Worm (Caenorhabditis elegans) whole organism, L2 larva: Measurements from ENCODE around the gene dhs-8.

Source experiments
- C34F6.9 ChIP-seq: fragments of 150-350 bp; optimal IDR thresholded peaks from 2 replicates; lab custom pipeline; 2014; ENCODE audit warnings: missing biosample characterization, missing genetic modification characterization
- F13H6.1 ChIP-seq: sonication (generic microtip); optimal IDR thresholded peaks from 2 replicates; lab custom pipeline; 2016; ENCODE audit warnings: missing genetic modification characterization, missing compliant biosample characterization
- R02D3.7 ChIP-seq: fragments of 150-350 bp; optimal IDR thresholded peaks from 2 replicates; lab custom pipeline; 2014; ENCODE audit warnings: missing biosample characterization, missing genetic modification characterization
- Y55F3AM.14 ChIP-seq: fragments of 200-800 bp; sonication (Bioruptor generic); optimal IDR thresholded peaks from 2 replicates; lab custom pipeline; 2018; ENCODE audit warnings: mild to moderate bottlenecking, missing genetic modification characterization, missing compliant biosample characterization
- ZK546.5 ChIP-seq: sonication (generic microtip); optimal IDR thresholded peaks from 2 replicates; lab custom pipeline; 2017; ENCODE audit warnings: missing biosample characterization, missing genetic modification characterization
- alr-1 ChIP-seq: fragments of 150-350 bp; optimal IDR thresholded peaks from 2 replicates; lab custom pipeline; 2014; ENCODE audit warnings: missing biosample characterization, missing genetic modification characterization
- aly-2 ChIP-seq: fragments of 150-350 bp; optimal IDR thresholded peaks from 2 replicates; lab custom pipeline; 2014; ENCODE audit warnings: missing biosample characterization, missing genetic modification characterization
- ama-1 ChIP-seq: fragments of 150-350 bp; optimal IDR thresholded peaks from 2 replicates; lab custom pipeline; 2018; ENCODE audit warnings: inconsistent platforms
- blmp-1 ChIP-seq: sonication (generic microtip); optimal IDR thresholded peaks from 2 replicates; lab custom pipeline; 2017; ENCODE audit warnings: missing genetic modification characterization, mild to moderate bottlenecking, missing compliant biosample characterization, antibody characterized with exemption, moderate library complexity; ENCODE audit not compliant: insufficient read depth
- ceh-82 ChIP-seq: fragments of 150-350 bp; optimal IDR thresholded peaks from 2 replicates; lab custom pipeline; 2014; ENCODE audit warnings: missing biosample characterization, missing genetic modification characterization
- crh-2 ChIP-seq: sonication (generic microtip); optimal IDR thresholded peaks from 2 replicates; lab custom pipeline; 2017; ENCODE audit warnings: missing biosample characterization, missing genetic modification characterization
- dmd-4 ChIP-seq: sonication (generic microtip); optimal IDR thresholded peaks from 2 replicates; lab custom pipeline; 2017; ENCODE audit warnings: missing biosample characterization, missing genetic modification characterization
- egl-27 ChIP-seq: sonication (generic microtip); optimal IDR thresholded peaks from 3 replicates; lab custom pipeline; 2017; ENCODE audit warnings: missing biosample characterization, missing genetic modification reagents, missing genetic modification characterization
- elt-1 ChIP-seq: fragments of 150-350 bp; optimal IDR thresholded peaks from 2 replicates; lab custom pipeline; 2014; ENCODE audit warnings: missing biosample characterization, missing genetic modification characterization
- elt-3 ChIP-seq: sonication (generic microtip); optimal IDR thresholded peaks from 2 replicates; lab custom pipeline; 2017; ENCODE audit warnings: missing biosample characterization, missing genetic modification characterization
- fos-1 ChIP-seq: fragments of 150-350 bp; optimal IDR thresholded peaks from 2 replicates; lab custom pipeline; 2014; ENCODE audit warnings: missing biosample characterization, missing genetic modification characterization
- gmeb-1 ChIP-seq: fragments of 150-350 bp; optimal IDR thresholded peaks from 2 replicates; lab custom pipeline; 2014; ENCODE audit warnings: missing biosample characterization, missing genetic modification characterization
- lin-11 ChIP-seq: fragments of 150-350 bp; sonication (generic microtip); optimal IDR thresholded peaks from 2 replicates; lab custom pipeline; 2014; ENCODE audit warnings: missing biosample characterization, missing genetic modification characterization, inconsistent platforms, mixed read lengths
- lin-13 ChIP-seq: fragments of 150-350 bp; optimal IDR thresholded peaks from 2 replicates; lab custom pipeline; 2014; ENCODE audit warnings: missing biosample characterization, missing genetic modification reagents, missing genetic modification characterization
- lin-39 ChIP-seq: fragments of 150-350 bp; optimal IDR thresholded peaks from 2 replicates; lab custom pipeline; 2014; ENCODE audit warnings: missing biosample characterization, missing genetic modification reagents, missing genetic modification characterization
- lsy-2 ChIP-seq, 2 experiments: fragments of 150-350 bp in 1 of 2; sonication (generic microtip) in 1 of 2; optimal IDR thresholded peaks; 2 replicates each; lab custom pipeline; 2014 to 2017; ENCODE audit warnings: missing biosample characterization in 2 of 2, missing genetic modification characterization in 2 of 2
- mab-5 ChIP-seq: fragments of 150-350 bp; optimal IDR thresholded peaks from 2 replicates; lab custom pipeline; 2014; ENCODE audit warnings: missing biosample characterization, missing genetic modification characterization
- mbf-1 ChIP-seq: sonication (generic microtip); optimal IDR thresholded peaks from 2 replicates; lab custom pipeline; 2017; ENCODE audit warnings: missing biosample characterization, missing genetic modification characterization
- nhr-10 ChIP-seq: sonication (generic microtip); optimal IDR thresholded peaks from 2 replicates; lab custom pipeline; 2017; ENCODE audit warnings: missing biosample characterization, missing genetic modification characterization
- nhr-129 ChIP-seq: fragments of 150-350 bp; optimal IDR thresholded peaks from 2 replicates; lab custom pipeline; 2014; ENCODE audit warnings: missing biosample characterization, missing genetic modification characterization
- nhr-21 ChIP-seq: fragments of 150-350 bp; optimal IDR thresholded peaks from 2 replicates; lab custom pipeline; 2014; ENCODE audit warnings: missing biosample characterization, missing genetic modification characterization
- nhr-237 ChIP-seq: fragments of 150-350 bp; optimal IDR thresholded peaks from 2 replicates; lab custom pipeline; 2014; ENCODE audit warnings: missing biosample characterization, missing genetic modification characterization
- nhr-25 ChIP-seq: fragments of 150-350 bp; sonication (generic microtip); optimal IDR thresholded peaks from 3 replicates; lab custom pipeline; 2014; ENCODE audit warnings: missing biosample characterization, missing genetic modification characterization
- nhr-6 ChIP-seq: fragments of 150-350 bp; optimal IDR thresholded peaks from 2 replicates; lab custom pipeline; 2014; ENCODE audit warnings: missing biosample characterization, missing genetic modification characterization
- nhr-77 ChIP-seq: fragments of 150-350 bp; optimal IDR thresholded peaks from 2 replicates; lab custom pipeline; 2014; ENCODE audit warnings: missing biosample characterization, missing genetic modification characterization
- peb-1 ChIP-seq: fragments of 150-350 bp; optimal IDR thresholded peaks from 2 replicates; lab custom pipeline; 2014; ENCODE audit warnings: missing biosample characterization, missing genetic modification characterization
- sem-4 ChIP-seq: fragments of 150-350 bp; optimal IDR thresholded peaks from 2 replicates; lab custom pipeline; 2014; ENCODE audit warnings: missing biosample characterization, missing genetic modification reagents, missing genetic modification characterization
- skn-1 ChIP-seq: sonication (generic microtip); optimal IDR thresholded peaks from 2 replicates; lab custom pipeline; 2017; ENCODE audit warnings: missing biosample characterization, missing genetic modification characterization
- sma-3 ChIP-seq: sonication (generic microtip); optimal IDR thresholded peaks from 2 replicates; lab custom pipeline; 2016; ENCODE audit warnings: missing genetic modification reagents, missing genetic modification characterization, missing compliant biosample characterization
- sma-9 ChIP-seq, 2 experiments: fragments of 150-350 bp in 1 of 2; sonication (generic microtip) in 1 of 2; optimal IDR thresholded peaks; 2 replicates each; lab custom pipeline; 2014 to 2016; ENCODE audit warnings: missing genetic modification characterization in 2 of 2, mild to moderate bottlenecking in 1 of 2, missing biosample characterization in 1 of 2, missing compliant biosample characterization in 1 of 2, missing genetic modification reagents in 1 of 2, moderate library complexity in 1 of 2
- snpc-4 ChIP-seq: fragments of 150-350 bp; optimal IDR thresholded peaks from 2 replicates; lab custom pipeline; 2014; ENCODE audit warnings: missing biosample characterization, missing genetic modification characterization
- unc-55 ChIP-seq: fragments of 150-350 bp; sonication (generic microtip); optimal IDR thresholded peaks from 3 replicates; lab custom pipeline; 2014; ENCODE audit warnings: missing biosample characterization, missing genetic modification reagents, missing genetic modification characterization
- unc-62 ChIP-seq: fragments of 150-350 bp; optimal IDR thresholded peaks from 2 replicates; lab custom pipeline; 2014; ENCODE audit warnings: missing biosample characterization, missing genetic modification reagents, missing genetic modification characterization
- zag-1 ChIP-seq: fragments of 150-350 bp; optimal IDR thresholded peaks from 2 replicates; lab custom pipeline; 2014; ENCODE audit warnings: missing biosample characterization, missing genetic modification characterization
- ztf-1 ChIP-seq: fragments of 200-800 bp; sonication (Bioruptor generic); conservative IDR thresholded peaks from 2 replicates; pipeline ENCODE4 v1.3.6; 2022; ENCODE audit warnings: missing genetic modification characterization, missing compliant biosample characterization
- ztf-11 ChIP-seq: sonication (generic microtip); optimal IDR thresholded peaks from 2 replicates; lab custom pipeline; 2017; ENCODE audit warnings: missing biosample characterization, missing genetic modification characterization
- ztf-4 ChIP-seq: fragments of 150-350 bp; optimal IDR thresholded peaks from 2 replicates; lab custom pipeline; 2014; ENCODE audit warnings: missing biosample characterization, missing genetic modification characterization

dhs-8 gene

ce11 chrII:14479583-14480245, 18.1 kb upstream of the dhs-8 start, which contains the start of gene C13B4.1:
Gene C13B4.1 (minus strand): TSS chrII:14479633.
- TF ChIP-seq elt-3 (tag; lab: Kevin White, UChicago) (no peak), gmeb-1 (peak; percentile 6), nhr-10 (tag; lab: Kevin White, UChicago) (no peak)

ce11 chrII:14480772-14481171, 17.1 kb upstream of the dhs-8 start:
- TF ChIP-seq ztf-1 (GFP tag; lab: Robert Waterston, UW) = no peak
- TF ChIP-seq R02D3.7 (tag; lab: Kevin White, UChicago) = no peak
- TF ChIP-seq lin-11 (tag; lab: Kevin White, UChicago) = no peak
- TF ChIP-seq F13H6.1 = no peak
- no peak for TF ChIP-seq dmd-4
- no peak for TF ChIP-seq elt-1 (tag; lab: Kevin White, UChicago)
- TF ChIP-seq snpc-4 (tag; lab: Kevin White, UChicago) = no peak
- TF ChIP-seq nhr-25 (tag; lab: Kevin White, UChicago) = peak; percentile 21
- TF ChIP-seq fos-1 (tag; lab: Kevin White, UChicago) = no peak
- no peak for TF ChIP-seq nhr-77
- no peak for TF ChIP-seq lsy-2 (tag; optimal IDR thresholded peaks at IDR 0.05; lab: Kevin White, UChicago)
- TF ChIP-seq elt-3 (tag; lab: Kevin White, UChicago) = no peak
- peak; percentile 29 for TF ChIP-seq blmp-1 (tag; lab: Kevin White, UChicago)
- no peak for TF ChIP-seq mab-5
- TF ChIP-seq C34F6.9 (tag; lab: Kevin White, UChicago) = no peak
- no peak for TF ChIP-seq peb-1
- no peak for TF ChIP-seq sma-9 (GFP tag; optimal IDR thresholded peaks at IDR 0.05; lab: Kevin White, UChicago)
- TF ChIP-seq sma-9 (tag; optimal IDR thresholded peaks at IDR 0.05; lab: Kevin White, UChicago) = no peak
- no peak for TF ChIP-seq aly-2
- TF ChIP-seq nhr-21 (tag; lab: Kevin White, UChicago) = peak; percentile 42
- no peak for TF ChIP-seq ztf-4 (tag; lab: Kevin White, UChicago)
- TF ChIP-seq ztf-11 (tag; lab: Kevin White, UChicago) = no peak
- no peak for TF ChIP-seq sma-3 (GFP tag; lab: Kevin White, UChicago)
- no peak for TF ChIP-seq ceh-82
- no peak for TF ChIP-seq nhr-6 (tag; lab: Kevin White, UChicago)
- TF ChIP-seq nhr-237 (tag; lab: Kevin White, UChicago) = no peak
- no peak for TF ChIP-seq ama-1 (lab: Kevin White, UChicago)

- TF ChIP-seq blmp-1 (tag; lab: Kevin White, UChicago) = no peak
- no peak for TF ChIP-seq Y55F3AM.14 (GFP tag; lab: Kevin White, UChicago)
- TF ChIP-seq nhr-21 (tag; lab: Kevin White, UChicago) = no peak
- no peak for TF ChIP-seq nhr-129 (tag; lab: Kevin White, UChicago)
- no peak for TF ChIP-seq nhr-6 (tag; lab: Kevin White, UChicago)
- no peak for TF ChIP-seq egl-27 (tag; lab: Kevin White, UChicago)
- no peak for TF ChIP-seq ZK546.5 (tag; lab: Kevin White, UChicago)
- no peak for TF ChIP-seq sem-4 (tag; lab: Kevin White, UChicago)
- no peak for TF ChIP-seq mbf-1 (tag; lab: Kevin White, UChicago)
- TF ChIP-seq lin-39 (tag; lab: Kevin White, UChicago) = no peak
- TF ChIP-seq C34F6.9 (tag; lab: Kevin White, UChicago) = no peak
- no peak for TF ChIP-seq sma-9 (GFP tag; optimal IDR thresholded peaks at IDR 0.05; lab: Kevin White, UChicago)
- no peak for TF ChIP-seq sma-9 (tag; optimal IDR thresholded peaks at IDR 0.05; lab: Kevin White, UChicago)
- TF ChIP-seq lsy-2 (tag; optimal IDR thresholded peaks at IDR 0.05; lab: Kevin White, UChicago) = no peak
- TF ChIP-seq lin-11 (tag; lab: Kevin White, UChicago) = no peak
- TF ChIP-seq F13H6.1 = no peak
- no peak for TF ChIP-seq lin-13 (GFP tag; lab: Kevin White, UChicago)
Observed at ce11 chrII:14483813-14484212, 14.0 kb upstream of the dhs-8 start.

ce11 chrII:14488661-14489060, 9.2 kb upstream of the dhs-8 start, which contains the start of gene usp-14:
Gene usp-14 (minus strand): TSS chrII:14488688.
- TF ChIP-seq nhr-21 (tag; lab: Kevin White, UChicago) = peak; percentile 21
- TF ChIP-seq sem-4 (tag; lab: Kevin White, UChicago) = no peak
- no peak for TF ChIP-seq egl-27 (tag; lab: Kevin White, UChicago)
- TF ChIP-seq gmeb-1 = peak; percentile 82
- TF ChIP-seq lsy-2 (tag; optimal IDR thresholded peaks at IDR 0.05; lab: Kevin White, UChicago) = peak; percentile 48 to 78
- no peak for TF ChIP-seq unc-62
- TF ChIP-seq R02D3.7 (tag; lab: Kevin White, UChicago) = no peak
- TF ChIP-seq ceh-82 = no peak
- peak; percentile 90 for TF ChIP-seq crh-2 (tag; lab: Kevin White, UChicago)
- TF ChIP-seq nhr-6 (tag; lab: Kevin White, UChicago) = no peak
- no peak for TF ChIP-seq nhr-10 (tag; lab: Kevin White, UChicago)
- TF ChIP-seq alr-1 (tag; lab: Kevin White, UChicago) = no peak
- TF ChIP-seq Y55F3AM.14 (GFP tag; lab: Kevin White, UChicago) = no peak
- peak; percentile 71 for TF ChIP-seq skn-1 (tag; lab: Kevin White, UChicago)
- TF ChIP-seq unc-55 (GFP tag; lab: Kevin White, UChicago) = peak; percentile 49
- TF ChIP-seq C34F6.9 (tag; lab: Kevin White, UChicago) = peak; percentile 72
- no peak for TF ChIP-seq aly-2
- no peak for TF ChIP-seq dmd-4
- no peak for TF ChIP-seq lin-13 (GFP tag; lab: Kevin White, UChicago)
- peak; percentile 14 for TF ChIP-seq lin-11 (tag; lab: Kevin White, UChicago)
- TF ChIP-seq nhr-77 = no peak
- no peak for TF ChIP-seq blmp-1 (tag; lab: Kevin White, UChicago)
- peak; percentile 42 for TF ChIP-seq F13H6.1
- no peak for TF ChIP-seq ZK546.5 (tag; lab: Kevin White, UChicago)
- no peak for TF ChIP-seq ama-1 (lab: Kevin White, UChicago)
- peak; percentile 57 for TF ChIP-seq nhr-25 (tag; lab: Kevin White, UChicago)
- TF ChIP-seq zag-1 (tag; lab: Kevin White, UChicago) = no peak
- TF ChIP-seq fos-1 (tag; lab: Kevin White, UChicago) = peak; percentile 23
